Worm (Caenorhabditis elegans): ENCODE data around the gene F23B12.7.

DNA sequence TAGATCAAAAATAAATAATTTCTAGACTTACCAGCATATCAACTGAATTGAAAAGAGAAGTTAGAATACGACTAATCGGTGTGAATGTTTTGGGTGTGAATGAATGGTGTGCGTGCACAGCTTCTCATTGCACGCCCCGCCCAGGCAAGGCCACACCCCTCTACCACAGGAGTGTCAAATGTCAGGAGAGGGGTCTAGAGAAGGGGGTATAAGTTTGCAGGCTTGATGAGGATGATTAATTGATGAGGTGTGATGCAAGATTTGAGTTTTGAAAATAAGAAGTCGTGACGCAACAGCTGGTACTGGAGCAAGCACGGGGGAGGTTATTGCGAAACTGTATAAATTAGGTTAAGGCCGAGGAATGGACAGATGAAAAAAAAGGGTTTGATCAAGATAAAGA lies 17.2 kb upstream of the F23B12.7 start, which contains the start of gene egl-1:
- TF ChIP-seq nhr-43 (tag; optimal IDR thresholded peaks at IDR 0.05; ENCODE audit: poor library complexity, severe bottlenecking) (no peak), elt-3 (tag; optimal IDR thresholded peaks at IDR 0.05) (no peak), elt-1 (tag; optimal IDR thresholded peaks at IDR 0.05) (no peak), nhr-12 (tag; optimal IDR thresholded peaks at IDR 0.05) (no peak), elt-2 (tag; optimal IDR thresholded peaks at IDR 0.05) (no peak), nhr-25 (tag; optimal IDR thresholded peaks at IDR 0.05) (no peak)
